Worm (Caenorhabditis elegans) whole organism, young adult: Measurements from ENCODE around the gene T27E9.2.

Experiments used
- D2030.7 ChIP-seq: fragments of 200-800 bp; sonication (Bioruptor generic); IDR thresholded peaks from 2 replicates; pipeline ENCODE4 v1.3.6; 2022; ENCODE audit warnings: missing genetic modification reagents, missing genetic modification characterization, missing compliant biosample characterization
- F10E7.11 ChIP-seq: sonication (generic microtip); optimal IDR thresholded peaks from 2 replicates; lab custom pipeline; 2017; ENCODE audit warnings: mild to moderate bottlenecking, missing genetic modification characterization, moderate library complexity, missing compliant biosample characterization
- F33H1.4 ChIP-seq: fragments of 200-800 bp; sonication (Bioruptor generic); IDR thresholded peaks from 2 replicates; pipeline ENCODE4 v1.3.6; 2022; ENCODE audit warnings: missing genetic modification reagents, missing genetic modification characterization, missing compliant biosample characterization
- F39B2.1 ChIP-seq: fragments of 200-800 bp; sonication (Bioruptor generic); IDR thresholded peaks from 2 replicates; pipeline ENCODE4 v1.3.6; 2022; ENCODE audit warnings: missing genetic modification reagents, missing genetic modification characterization, missing compliant biosample characterization
- F55B11.4 ChIP-seq: sonication (generic microtip); optimal IDR thresholded peaks from 2 replicates; lab custom pipeline; 2016; ENCODE audit warnings: missing compliant biosample characterization, missing genetic modification characterization, borderline replicate concordance; ENCODE audit not compliant: insufficient read depth
- K11D2.4 ChIP-seq: fragments of 200-800 bp; sonication (Bioruptor generic); IDR thresholded peaks from 2 replicates; pipeline ENCODE4 v1.3.6; 2022; ENCODE audit warnings: missing genetic modification reagents, missing genetic modification characterization, missing compliant biosample characterization
- T26A5.8 ChIP-seq: sonication (generic microtip); optimal IDR thresholded peaks from 2 replicates; lab custom pipeline; 2016; ENCODE audit warnings: missing genetic modification characterization, missing compliant biosample characterization
- Y53F4B.3 ChIP-seq: fragments of 200-800 bp; sonication (Bioruptor generic); IDR thresholded peaks from 2 replicates; pipeline ENCODE4 v1.3.6; 2022; ENCODE audit warnings: missing genetic modification reagents, missing genetic modification characterization, missing compliant biosample characterization
- Y53G8AR.9 ChIP-seq: fragments of 200-800 bp; sonication (Bioruptor generic); conservative IDR thresholded peaks from 2 replicates; pipeline ENCODE4 v1.3.6; 2022; ENCODE audit warnings: missing genetic modification reagents, missing genetic modification characterization, missing compliant biosample characterization
- Y79H2A.3 ChIP-seq: fragments of 200-800 bp; sonication (Bioruptor generic); conservative IDR thresholded peaks from 2 replicates; pipeline ENCODE4 v1.3.6; 2022; ENCODE audit warnings: missing genetic modification reagents, missing genetic modification characterization, missing compliant biosample characterization
- aptf-2 ChIP-seq: fragments of 200-800 bp; sonication (Bioruptor generic); conservative IDR thresholded peaks from 2 replicates; pipeline ENCODE4 v1.3.6; 2022; ENCODE audit warnings: missing genetic modification reagents, missing genetic modification characterization, missing compliant biosample characterization
- ccch-3 ChIP-seq: fragments of 200-800 bp; sonication (Bioruptor generic); optimal IDR thresholded peaks from 2 replicates; lab custom pipeline; 2018; ENCODE audit warnings: mild to moderate bottlenecking, missing genetic modification characterization, missing compliant biosample characterization
- ceh-100 ChIP-seq: fragments of 200-800 bp; sonication (Bioruptor generic); IDR thresholded peaks from 2 replicates; pipeline ENCODE4 v1.3.6; 2022; ENCODE audit warnings: missing genetic modification reagents, missing genetic modification characterization, missing compliant biosample characterization
- ceh-91 ChIP-seq: fragments of 200-800 bp; sonication (Bioruptor generic); IDR thresholded peaks from 2 replicates; pipeline ENCODE4 v1.3.6; 2022; ENCODE audit warnings: missing genetic modification reagents, missing genetic modification characterization, missing compliant biosample characterization
- chd-7 ChIP-seq: sonication (generic microtip); optimal IDR thresholded peaks from 2 replicates; lab custom pipeline; 2016; ENCODE audit warnings: mild to moderate bottlenecking, missing genetic modification characterization, moderate library complexity, missing compliant biosample characterization
- die-1 ChIP-seq: sonication (generic microtip); optimal IDR thresholded peaks from 2 replicates; lab custom pipeline; 2016; ENCODE audit warnings: missing genotype, mild to moderate bottlenecking, missing genetic modification characterization, missing compliant biosample characterization
- dpff-1 ChIP-seq: sonication (generic microtip); optimal IDR thresholded peaks from 2 replicates; lab custom pipeline; 2017; ENCODE audit warnings: mild to moderate bottlenecking, missing genetic modification characterization, missing compliant biosample characterization
- ekl-4 ChIP-seq: fragments of 200-800 bp; sonication (Bioruptor generic); IDR thresholded peaks from 2 replicates; pipeline ENCODE4 v1.3.6; 2022; ENCODE audit warnings: missing genetic modification reagents, missing genetic modification characterization, missing compliant biosample characterization
- ets-4 ChIP-seq: fragments of 200-800 bp; sonication (Bioruptor generic); optimal IDR thresholded peaks from 2 replicates; lab custom pipeline; 2018; ENCODE audit warnings: mild to moderate bottlenecking, missing genetic modification characterization, missing compliant biosample characterization
- fkh-3 ChIP-seq: sonication (generic microtip); optimal IDR thresholded peaks from 2 replicates; lab custom pipeline; 2016; ENCODE audit warnings: mild to moderate bottlenecking, missing genetic modification characterization, missing compliant biosample characterization
- hsf-1 ChIP-seq: fragments of 200-800 bp; sonication (Bioruptor generic); IDR thresholded peaks from 2 replicates; pipeline ENCODE4 v1.3.6; 2022; ENCODE audit warnings: missing genetic modification reagents, missing genetic modification characterization, missing compliant biosample characterization
- lag-1 ChIP-seq: fragments of 200-800 bp; sonication (Bioruptor generic); IDR thresholded peaks from 2 replicates; pipeline ENCODE4 v1.3.6; 2022; ENCODE audit warnings: missing genetic modification reagents, missing genetic modification characterization, missing compliant biosample characterization
- let-526 ChIP-seq: fragments of 200-800 bp; sonication (Bioruptor generic); IDR thresholded peaks from 2 replicates; pipeline ENCODE4 v1.3.6; 2022; ENCODE audit warnings: missing genetic modification reagents, missing genetic modification characterization, missing compliant biosample characterization
- let-607 ChIP-seq, 2 experiments: fragments of 200-800 bp in 1 of 2; sonication (Bioruptor generic) in 1 of 2; sonication (generic microtip) in 1 of 2; optimal IDR thresholded peaks; 2 replicates each; lab custom pipeline; 2016 to 2018; ENCODE audit warnings: mild to moderate bottlenecking in 2 of 2, missing compliant biosample characterization in 2 of 2, missing genetic modification characterization in 2 of 2, moderate library complexity in 2 of 2, missing genotype in 1 of 2
- lin-54 ChIP-seq: fragments of 200-800 bp; sonication (Bioruptor generic); optimal IDR thresholded peaks from 2 replicates; lab custom pipeline; 2018; ENCODE audit warnings: mild to moderate bottlenecking, missing genetic modification characterization, missing compliant biosample characterization
- lir-1 ChIP-seq: fragments of 200-800 bp; sonication (Bioruptor generic); conservative IDR thresholded peaks from 2 replicates; pipeline ENCODE4 v1.3.6; 2022; ENCODE audit warnings: missing genetic modification reagents, missing genetic modification characterization, missing compliant biosample characterization
- madf-10 ChIP-seq: sonication (generic microtip); optimal IDR thresholded peaks from 2 replicates; lab custom pipeline; 2016; ENCODE audit warnings: mild to moderate bottlenecking, missing genetic modification characterization, missing compliant biosample characterization
- madf-6 ChIP-seq: fragments of 200-800 bp; sonication (Bioruptor generic); IDR thresholded peaks from 2 replicates; pipeline ENCODE4 v1.3.6; 2022; ENCODE audit warnings: missing genetic modification reagents, missing genetic modification characterization, missing compliant biosample characterization
- madf-8 ChIP-seq: fragments of 200-800 bp; sonication (Bioruptor generic); conservative IDR thresholded peaks from 2 replicates; pipeline ENCODE4 v1.3.6; 2022; ENCODE audit warnings: missing genetic modification reagents, missing genetic modification characterization, missing compliant biosample characterization
- mcd-1 ChIP-seq: fragments of 200-800 bp; sonication (Bioruptor generic); IDR thresholded peaks from 2 replicates; pipeline ENCODE4 v1.3.6; 2022; ENCODE audit warnings: missing genetic modification reagents, missing genetic modification characterization, missing compliant biosample characterization
- pha-4 ChIP-seq: fragments of 150-350 bp; sonication (generic microtip); optimal IDR thresholded peaks from 2 replicates; lab custom pipeline; 2014; ENCODE audit warnings: missing biosample characterization, missing genetic modification reagents, missing genetic modification characterization
- rcor-1 ChIP-seq: fragments of 200-800 bp; sonication (Bioruptor generic); IDR thresholded peaks from 2 replicates; pipeline ENCODE4 v1.3.6; 2022; ENCODE audit warnings: missing genetic modification reagents, missing genetic modification characterization, missing compliant biosample characterization
- rec-8 ChIP-seq, 2 experiments: sonication (generic microtip); optimal IDR thresholded peaks; 2 replicates each; lab custom pipeline; 2016; ENCODE audit warnings: mild to moderate bottlenecking in 2 of 2, missing genetic modification characterization in 2 of 2, missing genetic modification reagents in 2 of 2, missing genotype in 2 of 2, missing biosample characterization in 1 of 2, missing compliant biosample characterization in 1 of 2, moderate library complexity in 1 of 2
- rpc-1 ChIP-seq, 2 experiments: fragments of 150-350 bp in 1 of 2; sonication (generic microtip) in 1 of 2; optimal IDR thresholded peaks; 2 replicates each; lab custom pipeline; 2014 to 2018; ENCODE audit warnings: missing biosample characterization in 1 of 2, missing genetic modification characterization in 1 of 2, missing genetic modification reagents in 1 of 2, missing genotype in 1 of 2
- snpc-3.4 ChIP-seq: sonication (generic microtip); optimal IDR thresholded peaks from 2 replicates; lab custom pipeline; 2017; ENCODE audit warnings: missing genetic modification characterization, mild to moderate bottlenecking, missing compliant biosample characterization, antibody characterized with exemption, moderate library complexity, missing genotype, missing genetic modification reagents
- snpc-4 ChIP-seq, 5 experiments: fragments of 150-350 bp in 1 of 5; sonication (generic microtip) in 4 of 5; optimal IDR thresholded peaks; 2 replicates each; lab custom pipeline; 2014 to 2018; ENCODE audit warnings: missing genetic modification characterization in 5 of 5, missing biosample characterization in 3 of 5, antibody characterized with exemption in 2 of 5, mild to moderate bottlenecking in 2 of 5, missing compliant biosample characterization in 2 of 5, missing genotype in 2 of 5, moderate library complexity in 2 of 5, missing genetic modification reagents in 1 of 5
- somi-1 ChIP-seq: fragments of 200-800 bp; sonication (Bioruptor generic); optimal IDR thresholded peaks from 2 replicates; lab custom pipeline; 2018; ENCODE audit warnings: mild to moderate bottlenecking, missing genetic modification characterization, missing compliant biosample characterization
- sptf-2 ChIP-seq: fragments of 200-800 bp; sonication (Bioruptor generic); optimal IDR thresholded peaks from 2 replicates; lab custom pipeline; 2018; ENCODE audit warnings: mild to moderate bottlenecking, missing genetic modification characterization, missing compliant biosample characterization
- tbx-9 ChIP-seq: sonication (generic microtip); optimal IDR thresholded peaks from 2 replicates; lab custom pipeline; 2016; ENCODE audit warnings: borderline replicate concordance, missing genetic modification characterization, inconsistent platforms, missing compliant biosample characterization
- unc-130 ChIP-seq: sonication (generic microtip); optimal IDR thresholded peaks from 2 replicates; lab custom pipeline; 2016; ENCODE audit warnings: missing genetic modification reagents, missing genetic modification characterization, missing compliant biosample characterization
- xnd-1 ChIP-seq: sonication (generic microtip); optimal IDR thresholded peaks from 2 replicates; lab custom pipeline; 2016; ENCODE audit warnings: missing genotype, missing genetic modification reagents, missing genetic modification characterization, missing compliant biosample characterization
- ztf-18 ChIP-seq: sonication (generic microtip); optimal IDR thresholded peaks from 2 replicates; lab custom pipeline; 2016; ENCODE audit warnings: missing genotype, mild to moderate bottlenecking, missing genetic modification characterization, missing compliant biosample characterization
- ztf-26 ChIP-seq: sonication (generic microtip); optimal IDR thresholded peaks from 2 replicates; lab custom pipeline; 2017; ENCODE audit warnings: missing genetic modification characterization, missing compliant biosample characterization
- ztf-3 ChIP-seq: fragments of 200-800 bp; sonication (Bioruptor generic); optimal IDR thresholded peaks from 2 replicates; lab custom pipeline; 2018; ENCODE audit warnings: mild to moderate bottlenecking, missing genetic modification characterization, missing compliant biosample characterization

T27E9.2 gene

ce11 chrIII:13465918-13466592 is 3.7 kb upstream of the T27E9.2 start, which contains the start of gene cdk-5 (continued):
- peak; percentile 15 for TF ChIP-seq madf-10 (tag; lab: Kevin White, UChicago)
- no peak for TF ChIP-seq fkh-3
- TF ChIP-seq tbx-9: no peak
- peak; percentile 69 for TF ChIP-seq K11D2.4 (GFP tag; lab: Robert Waterston, UW)
- TF ChIP-seq Y53F4B.3 (GFP tag; lab: Robert Waterston, UW): no peak
- peak; percentile 72; the same call in 1 of the 2 replicates for TF ChIP-seq D2030.7 (GFP tag; lab: Robert Waterston, UW)
- TF ChIP-seq madf-8 (GFP tag; lab: Robert Waterston, UW): no peak
- TF ChIP-seq F39B2.1 (GFP tag; lab: Robert Waterston, UW): no peak
- TF ChIP-seq F10E7.11: no peak
- TF ChIP-seq let-607 (tag; optimal IDR thresholded peaks at IDR 0.05; lab: Kevin White, UChicago): peak in 1 of 2 experiments; percentile 46
- TF ChIP-seq somi-1 (GFP tag; lab: Kevin White, UChicago): no peak
- peak; percentile 33 for TF ChIP-seq xnd-1
- TF ChIP-seq pha-4 (tag; lab: Kevin White, UChicago): peak; percentile 69
- peak; percentile 86 for TF ChIP-seq ekl-4 (GFP tag; lab: Robert Waterston, UW)
- TF ChIP-seq lag-1 (GFP tag; lab: Robert Waterston, UW): no peak
- peak; percentile 76 for TF ChIP-seq hsf-1
- peak; percentile 72 for TF ChIP-seq snpc-3.4 (tag; lab: Kevin White, UChicago)
- no peak for TF ChIP-seq lir-1 (GFP tag; lab: Robert Waterston, UW)
- TF ChIP-seq die-1: no peak
- no peak for TF ChIP-seq ztf-26 (tag; lab: Kevin White, UChicago)
- TF ChIP-seq ets-4 (GFP tag; lab: Kevin White, UChicago): no peak
- TF ChIP-seq sptf-2: no peak
- TF ChIP-seq F33H1.4 (GFP tag; lab: Robert Waterston, UW): peak; percentile 75
- no peak for TF ChIP-seq rpc-1 (optimal IDR thresholded peaks at IDR 0.05; lab: Kevin White, UChicago)
- no peak for TF ChIP-seq rpc-1 (tag; optimal IDR thresholded peaks at IDR 0.05; lab: Kevin White, UChicago)
- TF ChIP-seq snpc-4 (GFP tag; optimal IDR thresholded peaks at IDR 0.05; lab: Kevin White, UChicago): no peak
- peak in 2 of 4 experiments; percentile 54 to 62 for TF ChIP-seq snpc-4 (tag; optimal IDR thresholded peaks at IDR 0.05; lab: Kevin White, UChicago)
- TF ChIP-seq dpff-1: no peak
- no peak for TF ChIP-seq ceh-91 (GFP tag; lab: Robert Waterston, UW)
- TF ChIP-seq rec-8 (tag; optimal IDR thresholded peaks at IDR 0.05; lab: Kevin White, UChicago): no peak
- TF ChIP-seq Y79H2A.3: no peak
- TF ChIP-seq, all 124 proteins: peak for 39

- TF ChIP-seq ztf-3 (GFP tag; lab: Kevin White, UChicago): peak; percentile 91
- TF ChIP-seq mcd-1 (GFP tag; lab: Robert Waterston, UW): peak; percentile 74
- TF ChIP-seq aptf-2 (GFP tag; lab: Robert Waterston, UW): no peak
- peak; percentile 91 for TF ChIP-seq D2030.7 (GFP tag; lab: Robert Waterston, UW)
- no peak for TF ChIP-seq F55B11.4 (tag; lab: Kevin White, UChicago)
- TF ChIP-seq madf-6 (GFP tag; lab: Robert Waterston, UW): peak; percentile 85
- TF ChIP-seq ccch-3 (GFP tag; lab: Kevin White, UChicago): peak; percentile 42
- TF ChIP-seq chd-7: peak; percentile 96
- peak; percentile 77; the same call in 1 of the 2 replicates for TF ChIP-seq K11D2.4 (GFP tag; lab: Robert Waterston, UW)
- TF ChIP-seq let-526 (GFP tag; lab: Robert Waterston, UW): peak; percentile 82
- TF ChIP-seq ztf-18 (tag; lab: Kevin White, UChicago): peak; percentile 85
- peak; percentile 97 for TF ChIP-seq Y53G8AR.9 (GFP tag; lab: Robert Waterston, UW)
- TF ChIP-seq sptf-2: no peak
- peak; percentile 86 for TF ChIP-seq lin-54
- peak; percentile 76 for TF ChIP-seq ceh-100 (GFP tag; lab: Robert Waterston, UW)
- TF ChIP-seq rcor-1 (GFP tag; lab: Robert Waterston, UW): peak; percentile 74
- peak; percentile 67 for TF ChIP-seq F33H1.4 (GFP tag; lab: Robert Waterston, UW)
- peak; percentile 98 for TF ChIP-seq T26A5.8 (tag; lab: Kevin White, UChicago)
- peak; percentile 97 for TF ChIP-seq unc-130
Observed at ce11 chrIII:13464493-13465362, 2.3 kb upstream of the T27E9.2 start, which contains the start of gene kel-3. TSS of gene kel-3 (plus strand) at chrIII:13464820.
